Worm (Caenorhabditis elegans) whole organism, young adult: Measurements from ENCODE around the gene T23F6.5.
A peak's percentile ranks its signal among the peaks of the same experiment; 100 is the strongest.

ENCODE experiments used
- B0019.2 ChIP-seq: fragments of 200-800 bp; sonication (Bioruptor generic); conservative IDR thresholded peaks from 2 replicates; pipeline ENCODE4 v1.3.6; 2022; ENCODE audit warnings: missing genetic modification reagents, missing genetic modification characterization, missing compliant biosample characterization
- B0336.3 ChIP-seq: fragments of 200-800 bp; sonication (Bioruptor generic); IDR thresholded peaks from 2 replicates; pipeline ENCODE4 v1.3.6; 2022; ENCODE audit warnings: missing genetic modification characterization, missing compliant biosample characterization
- C06A6.2 ChIP-seq: fragments of 200-800 bp; sonication (Bioruptor generic); conservative IDR thresholded peaks from 2 replicates; pipeline ENCODE4 v1.3.6; 2022; ENCODE audit warnings: missing genetic modification characterization, missing compliant biosample characterization
- C17E4.6 ChIP-seq: fragments of 200-800 bp; sonication (Bioruptor generic); IDR thresholded peaks from 2 replicates; pipeline ENCODE4 v1.3.6; 2022; ENCODE audit warnings: missing genetic modification reagents, missing genetic modification characterization, missing compliant biosample characterization
- F37B4.10 ChIP-seq: fragments of 200-800 bp; sonication (Bioruptor generic); IDR thresholded peaks from 2 replicates; pipeline ENCODE4 v1.3.6; 2022; ENCODE audit warnings: missing genetic modification characterization, missing compliant biosample characterization
- F52B5.7 ChIP-seq: sonication (generic microtip); optimal IDR thresholded peaks from 2 replicates; lab custom pipeline; 2016; ENCODE audit warnings: mild to moderate bottlenecking, missing genetic modification characterization, missing compliant biosample characterization
- F55B11.4 ChIP-seq: sonication (generic microtip); optimal IDR thresholded peaks from 2 replicates; lab custom pipeline; 2016; ENCODE audit warnings: missing compliant biosample characterization, missing genetic modification characterization, borderline replicate concordance; ENCODE audit not compliant: insufficient read depth
- F57C9.4 ChIP-seq: sonication (generic microtip); optimal IDR thresholded peaks from 2 replicates; lab custom pipeline; 2017; ENCODE audit warnings: mild to moderate bottlenecking, missing genetic modification characterization, missing compliant biosample characterization
- K11D2.4 ChIP-seq: fragments of 200-800 bp; sonication (Bioruptor generic); IDR thresholded peaks from 2 replicates; pipeline ENCODE4 v1.3.6; 2022; ENCODE audit warnings: missing genetic modification reagents, missing genetic modification characterization, missing compliant biosample characterization
- Y53G8AR.9 ChIP-seq: fragments of 200-800 bp; sonication (Bioruptor generic); conservative IDR thresholded peaks from 2 replicates; pipeline ENCODE4 v1.3.6; 2022; ENCODE audit warnings: missing genetic modification reagents, missing genetic modification characterization, missing compliant biosample characterization
- akir-1 ChIP-seq: fragments of 200-800 bp; sonication (Bioruptor generic); optimal IDR thresholded peaks from 2 replicates; lab custom pipeline; 2018; ENCODE audit warnings: mild to moderate bottlenecking, missing genetic modification characterization, moderate library complexity, missing compliant biosample characterization
- atf-7 ChIP-seq: sonication (generic microtip); optimal IDR thresholded peaks from 2 replicates; lab custom pipeline; 2017; ENCODE audit warnings: mild to moderate bottlenecking, missing genetic modification characterization, missing compliant biosample characterization
- attf-3 ChIP-seq: fragments of 200-800 bp; sonication (Bioruptor generic); conservative IDR thresholded peaks from 2 replicates; pipeline ENCODE4 v1.3.6; 2022; ENCODE audit warnings: missing genetic modification reagents, missing genetic modification characterization, missing compliant biosample characterization
- attf-5 ChIP-seq: fragments of 200-800 bp; sonication (Bioruptor generic); optimal IDR thresholded peaks from 2 replicates; lab custom pipeline; 2018; ENCODE audit warnings: mild to moderate bottlenecking, missing genetic modification characterization, missing compliant biosample characterization
- ceh-100 ChIP-seq: fragments of 200-800 bp; sonication (Bioruptor generic); IDR thresholded peaks from 2 replicates; pipeline ENCODE4 v1.3.6; 2022; ENCODE audit warnings: missing genetic modification reagents, missing genetic modification characterization, missing compliant biosample characterization
- die-1 ChIP-seq: sonication (generic microtip); optimal IDR thresholded peaks from 2 replicates; lab custom pipeline; 2016; ENCODE audit warnings: missing genotype, mild to moderate bottlenecking, missing genetic modification characterization, missing compliant biosample characterization
- dpff-1 ChIP-seq: sonication (generic microtip); optimal IDR thresholded peaks from 2 replicates; lab custom pipeline; 2017; ENCODE audit warnings: mild to moderate bottlenecking, missing genetic modification characterization, missing compliant biosample characterization
- egrh-3 ChIP-seq: fragments of 200-800 bp; sonication (Bioruptor generic); IDR thresholded peaks from 2 replicates; pipeline ENCODE4 v1.3.6; 2022; ENCODE audit warnings: missing genetic modification reagents, missing genetic modification characterization, missing compliant biosample characterization
- hmg-20 ChIP-seq: fragments of 200-800 bp; sonication (Bioruptor generic); IDR thresholded peaks from 2 replicates; pipeline ENCODE4 v1.3.6; 2022; ENCODE audit warnings: missing genetic modification reagents, missing genetic modification characterization, missing compliant biosample characterization
- lin-26 ChIP-seq: fragments of 200-800 bp; sonication (Bioruptor generic); IDR thresholded peaks from 2 replicates; pipeline ENCODE4 v1.3.6; 2022; ENCODE audit warnings: missing genetic modification reagents, missing genetic modification characterization, missing compliant biosample characterization
- lin-35 ChIP-seq, 3 experiments: fragments of 150-350 bp in 2 of 3; sonication (generic microtip) in 1 of 3; optimal IDR thresholded peaks; 2 replicates each; lab custom pipeline; 2014 to 2018; ENCODE audit warnings: missing biosample characterization in 3 of 3, missing genetic modification characterization in 3 of 3, missing genetic modification reagents in 3 of 3
- lin-54 ChIP-seq: fragments of 200-800 bp; sonication (Bioruptor generic); optimal IDR thresholded peaks from 2 replicates; lab custom pipeline; 2018; ENCODE audit warnings: mild to moderate bottlenecking, missing genetic modification characterization, missing compliant biosample characterization
- lir-1 ChIP-seq: fragments of 200-800 bp; sonication (Bioruptor generic); conservative IDR thresholded peaks from 2 replicates; pipeline ENCODE4 v1.3.6; 2022; ENCODE audit warnings: missing genetic modification reagents, missing genetic modification characterization, missing compliant biosample characterization
- lsl-1 ChIP-seq: fragments of 200-800 bp; sonication (Bioruptor generic); optimal IDR thresholded peaks from 2 replicates; lab custom pipeline; 2018; ENCODE audit warnings: mild to moderate bottlenecking, missing genetic modification characterization, moderate library complexity, missing compliant biosample characterization
- lsy-27 ChIP-seq: sonication (generic microtip); optimal IDR thresholded peaks from 2 replicates; lab custom pipeline; 2017; ENCODE audit warnings: missing genetic modification characterization, mild to moderate bottlenecking, missing compliant biosample characterization, antibody characterized with exemption, missing genotype, borderline replicate concordance; ENCODE audit not compliant: insufficient read depth
- madf-10 ChIP-seq: sonication (generic microtip); optimal IDR thresholded peaks from 2 replicates; lab custom pipeline; 2016; ENCODE audit warnings: mild to moderate bottlenecking, missing genetic modification characterization, missing compliant biosample characterization
- mcd-1 ChIP-seq: fragments of 200-800 bp; sonication (Bioruptor generic); IDR thresholded peaks from 2 replicates; pipeline ENCODE4 v1.3.6; 2022; ENCODE audit warnings: missing genetic modification reagents, missing genetic modification characterization, missing compliant biosample characterization
- mes-4 ChIP-seq: sonication (generic microtip); optimal IDR thresholded peaks from 2 replicates; lab custom pipeline; 2016; ENCODE audit warnings: missing genotype, missing genetic modification characterization, missing compliant biosample characterization
- nhr-179 ChIP-seq: sonication (generic microtip); optimal IDR thresholded peaks from 2 replicates; lab custom pipeline; 2016; ENCODE audit warnings: mild to moderate bottlenecking, missing genetic modification characterization, missing compliant biosample characterization
- nhr-90 ChIP-seq: sonication (generic microtip); optimal IDR thresholded peaks from 2 replicates; lab custom pipeline; 2016; ENCODE audit warnings: missing genotype, mild to moderate bottlenecking, missing genetic modification characterization, missing compliant biosample characterization
- pbrm-1 ChIP-seq: fragments of 200-800 bp; sonication (Bioruptor generic); IDR thresholded peaks from 2 replicates; pipeline ENCODE4 v1.3.6; 2022; ENCODE audit warnings: missing genetic modification reagents, missing genetic modification characterization, missing compliant biosample characterization
- rec-8 ChIP-seq, 2 experiments: sonication (generic microtip); optimal IDR thresholded peaks; 2 replicates each; lab custom pipeline; 2016; ENCODE audit warnings: mild to moderate bottlenecking in 2 of 2, missing genetic modification characterization in 2 of 2, missing genetic modification reagents in 2 of 2, missing genotype in 2 of 2, missing biosample characterization in 1 of 2, missing compliant biosample characterization in 1 of 2, moderate library complexity in 1 of 2
- sea-2 ChIP-seq: fragments of 200-800 bp; sonication (Bioruptor generic); IDR thresholded peaks from 2 replicates; pipeline ENCODE4 v1.3.6; 2022; ENCODE audit warnings: missing genetic modification characterization, missing compliant biosample characterization
- somi-1 ChIP-seq: fragments of 200-800 bp; sonication (Bioruptor generic); optimal IDR thresholded peaks from 2 replicates; lab custom pipeline; 2018; ENCODE audit warnings: mild to moderate bottlenecking, missing genetic modification characterization, missing compliant biosample characterization
- unc-130 ChIP-seq: sonication (generic microtip); optimal IDR thresholded peaks from 2 replicates; lab custom pipeline; 2016; ENCODE audit warnings: missing genetic modification reagents, missing genetic modification characterization, missing compliant biosample characterization
- xnd-1 ChIP-seq: sonication (generic microtip); optimal IDR thresholded peaks from 2 replicates; lab custom pipeline; 2016; ENCODE audit warnings: missing genotype, missing genetic modification reagents, missing genetic modification characterization, missing compliant biosample characterization
- zfh-2 ChIP-seq: fragments of 200-800 bp; sonication (Bioruptor generic); conservative IDR thresholded peaks from 2 replicates; pipeline ENCODE4 v1.3.6; 2022; ENCODE audit warnings: missing genetic modification reagents, missing genetic modification characterization, missing compliant biosample characterization
- ztf-3 ChIP-seq: fragments of 200-800 bp; sonication (Bioruptor generic); optimal IDR thresholded peaks from 2 replicates; lab custom pipeline; 2018; ENCODE audit warnings: mild to moderate bottlenecking, missing genetic modification characterization, missing compliant biosample characterization
- ztf-6 ChIP-seq: fragments of 200-800 bp; sonication (Bioruptor generic); IDR thresholded peaks from 2 replicates; pipeline ENCODE4 v1.3.6; 2022; ENCODE audit warnings: missing genetic modification reagents, missing genetic modification characterization, missing compliant biosample characterization

T23F6.5 gene

DNA sequence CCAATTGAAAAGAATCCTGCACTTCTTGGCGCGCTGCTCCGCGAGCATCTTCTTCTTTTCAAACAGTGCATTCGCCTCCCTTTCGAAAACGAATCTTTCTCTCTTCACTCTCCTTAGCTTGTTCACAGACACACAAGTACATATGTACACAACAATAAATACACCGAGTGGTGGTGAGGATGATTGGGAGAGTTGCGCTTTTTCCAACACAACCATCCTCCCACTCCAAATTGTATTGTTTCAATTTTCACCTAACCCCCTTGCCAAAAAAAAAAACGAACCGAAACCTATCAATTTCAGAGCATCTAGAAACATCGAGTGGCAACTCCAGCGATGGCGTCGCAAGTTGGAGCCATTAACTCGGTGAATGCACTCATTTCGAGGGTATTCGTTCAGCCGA is 4.9 kb upstream of the T23F6.5 start, which contains the start of gene inx-6:
TSS of gene inx-6 (plus strand) at position 301 of the 400 bp plus-strand sequence.
- TF ChIP-seq die-1 (tag; lab: Kevin White, UChicago) (no peak), lin-54 (no peak), C06A6.2 (GFP tag; lab: Robert Waterston, UW) (no peak), dpff-1 (tag; lab: Kevin White, UChicago) (no peak), B0336.3 (GFP tag; lab: Robert Waterston, UW) (no peak), ceh-100 (no peak), zfh-2 (GFP tag; lab: Robert Waterston, UW) (no peak), lin-35 (GFP tag; optimal IDR thresholded peaks at IDR 0.05; lab: Kevin White, UChicago) (no peak), madf-10 (no peak), lsl-1 (no peak), Y53G8AR.9 (GFP tag; lab: Robert Waterston, UW) (no peak), K11D2.4 (no peak), lin-26 (GFP tag; lab: Robert Waterston, UW) (no peak), nhr-179 (tag; lab: Kevin White, UChicago) (no peak), ztf-3 (no peak), sea-2 (GFP tag; lab: Robert Waterston, UW) (no peak), mes-4 (no peak), F52B5.7 (tag; lab: Kevin White, UChicago) (no peak), F55B11.4 (tag; lab: Kevin White, UChicago) (no peak), rec-8 (tag; optimal IDR thresholded peaks at IDR 0.05; lab: Kevin White, UChicago) (no peak)
- TF ChIP-seq, all 124 proteins: peak for 0

DNA sequence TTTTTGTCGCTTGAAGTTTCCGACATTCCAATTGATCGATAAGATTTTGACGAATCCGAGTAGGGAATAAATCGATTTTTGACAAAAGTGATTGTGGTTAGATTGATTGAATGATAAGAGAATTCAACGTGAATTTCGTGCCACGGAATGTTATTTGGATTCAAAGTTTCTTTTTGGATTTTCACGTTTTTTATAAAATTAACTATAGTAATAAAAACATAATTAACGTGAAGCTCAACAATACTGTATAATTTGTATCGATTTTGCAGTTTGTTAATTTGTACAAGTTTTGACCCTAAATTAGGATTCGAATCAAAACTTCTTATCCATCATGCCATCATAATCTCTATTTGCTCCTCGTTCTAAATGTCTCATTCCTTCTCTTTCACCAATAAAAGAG is 3.4 kb upstream of the T23F6.5 start, which contains the start of gene C36H8.1:
TSS of gene C36H8.1 (minus strand) at position 101 of the 400 bp plus-strand sequence.
- TF ChIP-seq pbrm-1 (no peak), F37B4.10 (GFP tag; lab: Robert Waterston, UW) (no peak), mcd-1 (GFP tag; lab: Robert Waterston, UW) (no peak), somi-1 (GFP tag; lab: Kevin White, UChicago) (no peak), atf-7 (tag; lab: Kevin White, UChicago) (no peak), xnd-1 (tag; lab: Kevin White, UChicago) (no peak), hmg-20 (GFP tag; lab: Robert Waterston, UW) (no peak), ceh-100 (no peak), C17E4.6 (GFP tag; lab: Robert Waterston, UW) (no peak), unc-130 (GFP tag; lab: Kevin White, UChicago) (no peak), attf-3 (GFP tag; lab: Robert Waterston, UW) (no peak), F57C9.4 (tag; lab: Kevin White, UChicago) (no peak), lir-1 (no peak), B0019.2 (GFP tag; lab: Robert Waterston, UW) (no peak)

DNA sequence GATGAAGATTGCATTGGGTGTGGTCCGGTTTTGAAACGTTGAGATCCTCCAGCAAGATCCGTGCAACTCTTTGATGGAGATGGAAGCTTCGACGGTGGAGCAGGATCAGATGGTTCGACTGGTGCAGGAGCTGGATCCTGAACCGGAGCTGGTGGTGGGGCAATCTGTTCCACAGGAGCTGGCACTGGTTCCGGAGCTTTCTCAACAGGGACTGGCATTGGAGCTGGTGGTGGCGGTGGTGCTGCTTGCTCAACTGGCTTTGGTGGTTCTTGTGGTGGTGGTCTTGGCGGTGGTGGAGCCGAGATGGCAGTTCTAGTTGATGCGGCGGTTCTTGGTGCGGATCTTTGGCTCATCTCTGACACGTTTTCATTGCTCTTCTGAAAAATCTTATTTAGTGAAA is 2.3 kb upstream of the T23F6.5 start:
- TF ChIP-seq lsy-27 (tag; lab: Kevin White, UChicago): no peak
- TF ChIP-seq ztf-6 (GFP tag; lab: Robert Waterston, UW): no peak
- no peak for TF ChIP-seq B0336.3 (GFP tag; lab: Robert Waterston, UW)
- peak; percentile 82 for TF ChIP-seq zfh-2 (GFP tag; lab: Robert Waterston, UW)
- 0 out of 2 replicates have a peak, but pooled peaks have one; percentile 30 for TF ChIP-seq F37B4.10 (GFP tag; lab: Robert Waterston, UW)
- no peak for TF ChIP-seq nhr-90 (tag; lab: Kevin White, UChicago)
- no peak for TF ChIP-seq akir-1
- TF ChIP-seq attf-5 (GFP tag; lab: Kevin White, UChicago): no peak
- peak; percentile 46; the same call in 1 of the 2 replicates for TF ChIP-seq egrh-3 (GFP tag; lab: Robert Waterston, UW)
